Fruit fly (Drosophila melanogaster) Kc167 (cell line): ENCODE results near the gene sea.

Experiments used
- Myc ChIP-seq: fragments of >200 bp; optimal IDR thresholded peaks from 2 replicates; lab custom pipeline; 2017; ENCODE audit warnings: missing external identifiers
- Sin3A ChIP-seq: fragments of >200 bp; optimal IDR thresholded peaks from 2 replicates; lab custom pipeline; 2018; ENCODE audit warnings: missing external identifiers
- h ChIP-seq: fragments of >200 bp; optimal IDR thresholded peaks from 3 replicates; lab custom pipeline; 2018; ENCODE audit warnings: missing external identifiers
- insv ChIP-seq: fragments of >200 bp; optimal IDR thresholded peaks from 3 replicates; lab custom pipeline; 2018; ENCODE audit warnings: missing external identifiers
- psq ChIP-seq: fragments of >200 bp; optimal IDR thresholded peaks from 2 replicates; lab custom pipeline; 2017; ENCODE audit warnings: missing external identifiers

- TF ChIP-seq psq (lab: Kevin White, UChicago) (no peak), Sin3A (no peak), insv (lab: Kevin White, UChicago) (no peak), h (lab: Kevin White, UChicago) (no peak), Myc (no peak)
Observed at dm6 chr3R:11615415-11616104, 48.7 kb upstream of the sea start.
